Worm (Caenorhabditis elegans) whole organism, L1 larva: Measurements from ENCODE around the gene ZK512.1.

Source experiments
- F16B12.6 ChIP-seq: fragments of 150-350 bp; optimal IDR thresholded peaks from 2 replicates; lab custom pipeline; 2014; ENCODE audit warnings: missing biosample characterization, missing genetic modification characterization
- aly-2 ChIP-seq: fragments of 150-350 bp; optimal IDR thresholded peaks from 2 replicates; lab custom pipeline; 2014; ENCODE audit warnings: missing biosample characterization, missing genetic modification characterization
- blmp-1 ChIP-seq: fragments of 150-350 bp; optimal IDR thresholded peaks from 2 replicates; lab custom pipeline; 2014; ENCODE audit warnings: missing biosample characterization, missing genetic modification characterization
- ceh-90 ChIP-seq: sonication (generic microtip); optimal IDR thresholded peaks from 2 replicates; lab custom pipeline; 2016; ENCODE audit warnings: missing genetic modification characterization, missing compliant biosample characterization
- dpl-1 ChIP-seq, 3 experiments: fragments of 150-350 bp in 2 of 3; sonication (generic microtip) in 1 of 3; optimal IDR thresholded peaks; 2 replicates each; lab custom pipeline; 2014 to 2017; ENCODE audit warnings: missing biosample characterization in 3 of 3, missing genetic modification characterization in 3 of 3, missing genetic modification reagents in 3 of 3
- efl-1 ChIP-seq, 4 experiments: fragments of 150-350 bp; optimal IDR thresholded peaks in 3 of 4; peaks in 1 of 4; 1 replicate in 1 of 4; 2 replicates in 3 of 4; lab custom pipeline; 2014; ENCODE audit warnings: missing biosample characterization in 2 of 4, missing genetic modification characterization in 2 of 4, missing genetic modification reagents in 2 of 4
- egl-27 ChIP-seq, 2 experiments: fragments of 150-350 bp in 1 of 2; sonication (generic microtip); optimal IDR thresholded peaks; 3 replicates each; lab custom pipeline; 2017 to 2018; ENCODE audit warnings: missing biosample characterization in 2 of 2, missing genetic modification characterization in 2 of 2, missing genetic modification reagents in 2 of 2
- elt-2 ChIP-seq: sonication (generic microtip); optimal IDR thresholded peaks from 2 replicates; lab custom pipeline; 2016; ENCODE audit warnings: missing genetic modification characterization, mild to moderate bottlenecking, inconsistent platforms, missing compliant biosample characterization, missing genetic modification reagents
- fkh-8 ChIP-seq: sonication (generic microtip); optimal IDR thresholded peaks from 2 replicates; lab custom pipeline; 2016; ENCODE audit warnings: mild to moderate bottlenecking, missing genetic modification characterization, missing compliant biosample characterization
- hpl-2 ChIP-seq: fragments of 150-350 bp; optimal IDR thresholded peaks from 2 replicates; lab custom pipeline; 2014; ENCODE audit warnings: missing biosample characterization, missing genetic modification reagents, missing genetic modification characterization
- isw-1 ChIP-seq: fragments of 200-800 bp; sonication (Bioruptor generic); IDR thresholded peaks from 2 replicates; pipeline ENCODE4 v1.3.6; 2022; ENCODE audit warnings: missing genetic modification characterization, missing compliant biosample characterization
- lin-14 ChIP-seq: fragments of 200-800 bp; sonication (Bioruptor generic); optimal IDR thresholded peaks from 2 replicates; lab custom pipeline; 2018; ENCODE audit warnings: mild to moderate bottlenecking, missing genetic modification characterization, moderate library complexity, missing compliant biosample characterization
- lin-39 ChIP-seq: fragments of 150-350 bp; optimal IDR thresholded peaks from 2 replicates; lab custom pipeline; 2014; ENCODE audit warnings: missing biosample characterization, missing genetic modification reagents, missing genetic modification characterization
- lsy-2 ChIP-seq, 2 experiments: fragments of 150-350 bp; optimal IDR thresholded peaks; 2 replicates each; lab custom pipeline; 2014; ENCODE audit warnings: missing biosample characterization in 2 of 2, missing genetic modification characterization in 2 of 2
- nhr-11 ChIP-seq: fragments of 150-350 bp; optimal IDR thresholded peaks from 2 replicates; lab custom pipeline; 2014; ENCODE audit warnings: missing biosample characterization, missing genetic modification characterization
- nhr-19 ChIP-seq: fragments of 200-800 bp; sonication (Bioruptor generic); conservative IDR thresholded peaks from 2 replicates; pipeline ENCODE4 v1.3.6; 2022; ENCODE audit warnings: missing genetic modification characterization, missing compliant biosample characterization
- nhr-237 ChIP-seq: fragments of 150-350 bp; optimal IDR thresholded peaks from 2 replicates; lab custom pipeline; 2014; ENCODE audit warnings: missing biosample characterization, missing genetic modification characterization
- nhr-28 ChIP-seq: fragments of 150-350 bp; optimal IDR thresholded peaks from 2 replicates; lab custom pipeline; 2014; ENCODE audit warnings: missing biosample characterization, missing genetic modification characterization
- nhr-47 ChIP-seq: sonication (generic microtip); optimal IDR thresholded peaks from 2 replicates; lab custom pipeline; 2016; ENCODE audit warnings: mild to moderate bottlenecking, missing genetic modification characterization, moderate library complexity, missing compliant biosample characterization
- nhr-71 ChIP-seq: sonication (generic microtip); optimal IDR thresholded peaks from 2 replicates; lab custom pipeline; 2016; ENCODE audit warnings: mild to moderate bottlenecking, missing genetic modification characterization, moderate library complexity, missing compliant biosample characterization
- nhr-76 ChIP-seq: sonication (generic microtip); optimal IDR thresholded peaks from 2 replicates; lab custom pipeline; 2017; ENCODE audit warnings: missing biosample characterization, missing genetic modification characterization
- nhr-84 ChIP-seq: sonication (generic microtip); optimal IDR thresholded peaks from 2 replicates; lab custom pipeline; 2017; ENCODE audit warnings: missing biosample characterization, missing genetic modification characterization
- nhr-85 ChIP-seq: sonication (generic microtip); peaks from one replicate; lab custom pipeline; 2016; ENCODE audit warnings: missing genetic modification characterization, inconsistent platforms, missing compliant biosample characterization
- nhr-90 ChIP-seq: sonication (generic microtip); optimal IDR thresholded peaks from 2 replicates; lab custom pipeline; 2016; ENCODE audit warnings: mild to moderate bottlenecking, missing genetic modification characterization, missing compliant biosample characterization; ENCODE audit not compliant: poor library complexity
- pqm-1 ChIP-seq: sonication (generic microtip); optimal IDR thresholded peaks from 3 replicates; lab custom pipeline; 2017; ENCODE audit warnings: missing biosample characterization, missing genetic modification characterization
- skn-1 ChIP-seq: fragments of 150-350 bp; optimal IDR thresholded peaks from 2 replicates; lab custom pipeline; 2014; ENCODE audit warnings: missing biosample characterization, missing genetic modification characterization
- snu-23 ChIP-seq: sonication (generic microtip); optimal IDR thresholded peaks from 2 replicates; lab custom pipeline; 2016; ENCODE audit warnings: missing genetic modification characterization, missing compliant biosample characterization
- sup-37 ChIP-seq: fragments of 200-800 bp; sonication (Bioruptor generic); optimal IDR thresholded peaks from 2 replicates; lab custom pipeline; 2018; ENCODE audit warnings: mild to moderate bottlenecking, missing genetic modification characterization, missing compliant biosample characterization
- swsn-7 ChIP-seq: sonication (generic microtip); optimal IDR thresholded peaks from 2 replicates; lab custom pipeline; 2016; ENCODE audit warnings: missing genetic modification characterization, missing compliant biosample characterization
- unc-86 ChIP-seq: sonication (generic microtip); optimal IDR thresholded peaks from 2 replicates; lab custom pipeline; 2016; ENCODE audit warnings: missing genetic modification characterization, missing compliant biosample characterization
- zag-1 ChIP-seq: fragments of 150-350 bp; optimal IDR thresholded peaks from 2 replicates; lab custom pipeline; 2014; ENCODE audit warnings: missing biosample characterization, missing genetic modification characterization

ZK512.1 gene

ce11 chrIII:9109726-9110125 is 5.0 kb upstream of the ZK512.1 start:
- TF ChIP-seq nhr-84 (tag; lab: Kevin White, UChicago), result no peak
- no peak for TF ChIP-seq efl-1 (optimal IDR thresholded peaks at IDR 0.05; lab: Kevin White, UChicago)
- TF ChIP-seq efl-1 (GFP tag; optimal IDR thresholded peaks at IDR 0.05 in 1 of 2; lab: Kevin White, UChicago), result peak in 1 of 2 experiments; percentile 83

- TF ChIP-seq nhr-19 (no peak), nhr-90 (no peak), nhr-11 (tag; lab: Kevin White, UChicago) (no peak), ceh-90 (tag; lab: Kevin White, UChicago) (no peak), blmp-1 (tag; lab: Kevin White, UChicago) (peak; percentile 46), elt-2 (peak; percentile 28), lin-39 (tag; lab: Kevin White, UChicago) (no peak), nhr-85 (tag; lab: Kevin White, UChicago) (peak; percentile 53), lsy-2 (tag; optimal IDR thresholded peaks at IDR 0.05; lab: Kevin White, UChicago) (no peak), egl-27 (tag; optimal IDR thresholded peaks at IDR 0.05; lab: Kevin White, UChicago) (no peak), skn-1 (no peak), lin-14 (GFP tag; lab: Kevin White, UChicago) (peak; percentile 22)
Observed at ce11 chrIII:9110270-9110669, 4.5 kb upstream of the ZK512.1 start.

ce11 chrIII:9110914-9111313 is 3.8 kb upstream of the ZK512.1 start:
- peak; percentile 10 for TF ChIP-seq lin-14 (GFP tag; lab: Kevin White, UChicago)
- peak in 1 of 3 experiments; percentile 11 for TF ChIP-seq dpl-1 (GFP tag; optimal IDR thresholded peaks at IDR 0.05; lab: Kevin White, UChicago)
- peak; percentile 16 for TF ChIP-seq fkh-8 (tag; lab: Kevin White, UChicago)
- peak; percentile 27 for TF ChIP-seq nhr-71
- peak; percentile 21; the same call in 1 of the 2 replicates for TF ChIP-seq isw-1 (GFP tag; lab: Robert Waterston, UW)
- peak; percentile 12 for TF ChIP-seq nhr-47 (tag; lab: Kevin White, UChicago)
- TF ChIP-seq lsy-2 (tag; optimal IDR thresholded peaks at IDR 0.05; lab: Kevin White, UChicago), result peak in 1 of 2 experiments; percentile 19
- TF ChIP-seq efl-1 (optimal IDR thresholded peaks at IDR 0.05; lab: Kevin White, UChicago), result peak in 1 of 2 experiments; percentile 25
- TF ChIP-seq efl-1 (GFP tag; optimal IDR thresholded peaks at IDR 0.05 in 1 of 2; lab: Kevin White, UChicago), result peak in 1 of 2 experiments; percentile 10

- TF ChIP-seq nhr-237 (tag; lab: Kevin White, UChicago) (no peak), blmp-1 (tag; lab: Kevin White, UChicago) (peak; percentile 23), efl-1 (optimal IDR thresholded peaks at IDR 0.05; lab: Kevin White, UChicago) (no peak), efl-1 (GFP tag; optimal IDR thresholded peaks at IDR 0.05 in 1 of 2; lab: Kevin White, UChicago) (peak; percentile 43 to 85), F16B12.6 (tag; lab: Kevin White, UChicago) (no peak), nhr-76 (no peak)
Observed at ce11 chrIII:9112479-9112878, 2.3 kb upstream of the ZK512.1 start.

ce11 chrIII:9114076-9114475 is 673 bp upstream of the ZK512.1 start:
- no peak for TF ChIP-seq pqm-1
- no peak for TF ChIP-seq swsn-7 (tag; lab: Kevin White, UChicago)
- no peak for TF ChIP-seq snu-23 (GFP tag; lab: Kevin White, UChicago)
- TF ChIP-seq blmp-1 (tag; lab: Kevin White, UChicago), result peak; percentile 0

- TF ChIP-seq zag-1 (tag; lab: Kevin White, UChicago) (no peak), hpl-2 (GFP tag; lab: Kevin White, UChicago) (no peak), nhr-28 (no peak), unc-86 (tag; lab: Kevin White, UChicago) (no peak), sup-37 (GFP tag; lab: Kevin White, UChicago) (no peak), skn-1 (no peak), aly-2 (tag; lab: Kevin White, UChicago) (no peak)
Observed at ce11 chrIII:9115745-9116144, 996 bp downstream of the ZK512.1 start.
